Fruit fly (Drosophila melanogaster): ENCODE results near the gene wor.

DNA sequence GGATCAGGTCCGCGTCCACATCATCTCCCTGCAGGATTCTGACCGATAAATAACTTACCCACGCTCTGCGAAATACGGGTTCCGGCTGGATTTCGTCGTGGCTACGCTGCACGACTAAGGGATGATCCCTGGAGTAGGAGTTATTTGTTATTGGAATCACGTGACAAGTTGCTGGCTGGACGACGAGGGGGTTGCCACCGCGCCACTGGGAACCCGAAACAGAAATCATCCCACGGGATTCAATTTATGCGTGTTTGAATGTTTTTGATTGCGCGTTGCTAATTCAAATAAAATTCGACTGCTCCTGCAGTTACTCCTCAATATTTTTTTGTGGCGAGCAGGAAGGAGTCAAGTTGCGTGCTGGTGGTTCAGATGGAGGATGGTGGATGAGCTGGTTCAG, 4.3 kb upstream of the wor start:
- no peak for TF ChIP-seq Pif1A (GFP tag; optimal IDR thresholded peaks at IDR 0.05)
- TF ChIP-seq rn (GFP tag; IDR thresholded peaks at IDR 0.05) = no peak
- no peak for TF ChIP-seq CG4496 (GFP tag; IDR thresholded peaks at IDR 0.05)
- TF ChIP-seq CG8159 (tag; optimal IDR thresholded peaks at IDR 0.05) = no peak
- no peak for TF ChIP-seq Pif1B (GFP tag; optimal IDR thresholded peaks at IDR 0.05)
